Fruit fly (Drosophila melanogaster) whole organism, embryonic: ENCODE measurements around the gene CG43338.
A peak's percentile ranks its signal among the peaks of the same experiment; 100 is the strongest.

Experiments
- Antp ChIP-seq: fragments of 200-800 bp; sonication (Bioruptor generic); optimal IDR thresholded peaks from 3 replicates; lab custom pipeline; 2016; ENCODE audit warnings: missing biosample characterization, missing genetic modification characterization
- Atf-2 ChIP-seq: fragments of 200-800 bp; sonication (Bioruptor generic); optimal IDR thresholded peaks from 2 replicates; lab custom pipeline; 2016; ENCODE audit warnings: missing biosample characterization, missing genetic modification characterization
- Bdp1 ChIP-seq: fragments of 200-800 bp; sonication (Bioruptor generic); optimal IDR thresholded peaks from 3 replicates; lab custom pipeline; 2016; ENCODE audit warnings: missing biosample characterization, missing genetic modification characterization
- CG10147 ChIP-seq: fragments of 200-800 bp; sonication (Bioruptor generic); optimal IDR thresholded peaks from 2 replicates; lab custom pipeline; 2019; ENCODE audit warnings: missing biosample characterization, mild to moderate bottlenecking, missing genetic modification characterization, moderate library complexity
- CG10209 ChIP-seq: fragments of 200-800 bp; sonication (Bioruptor generic); optimal IDR thresholded peaks from 3 replicates; lab custom pipeline; 2017; ENCODE audit warnings: missing biosample characterization, mild to moderate bottlenecking, missing genetic modification characterization, missing genetic modification reagents
- CG10321 ChIP-seq: fragments of 200-800 bp; sonication (Bioruptor generic); IDR thresholded peaks from 2 replicates; pipeline ENCODE4 v1.3.6; 2022; ENCODE audit warnings: missing biosample characterization, missing genetic modification characterization
- CG10979 ChIP-seq: fragments of 200-800 bp; sonication (Bioruptor generic); optimal IDR thresholded peaks from 2 replicates; lab custom pipeline; 2018; ENCODE audit warnings: missing biosample characterization, mild to moderate bottlenecking, missing genetic modification characterization, moderate library complexity
- CG11695 ChIP-seq: fragments of 200-800 bp; sonication (Bioruptor generic); IDR thresholded peaks from 3 replicates; pipeline ENCODE4 v1.3.6; 2022; ENCODE audit warnings: missing biosample characterization, missing genetic modification characterization
- CG12391 ChIP-seq: fragments of 200-800 bp; sonication (Bioruptor generic); optimal IDR thresholded peaks from 3 replicates; lab custom pipeline; 2018; ENCODE audit warnings: missing biosample characterization, mild to moderate bottlenecking, missing genetic modification characterization, moderate library complexity
- CG12659 ChIP-seq: fragments of 200-800 bp; sonication (Bioruptor generic); optimal IDR thresholded peaks from 3 replicates; lab custom pipeline; 2017; ENCODE audit warnings: mild to moderate bottlenecking, missing biosample characterization, missing genetic modification reagents, missing genetic modification characterization
- CG12769 ChIP-seq: fragments of 200-800 bp; sonication (Bioruptor generic); optimal IDR thresholded peaks from 2 replicates; lab custom pipeline; 2019; ENCODE audit warnings: missing biosample characterization, mild to moderate bottlenecking, missing genetic modification characterization, moderate library complexity
- CG13424 ChIP-seq: fragments of 200-800 bp; sonication (Bioruptor generic); optimal IDR thresholded peaks from 2 replicates; lab custom pipeline; 2019; ENCODE audit warnings: missing biosample characterization, mild to moderate bottlenecking, missing genetic modification characterization, moderate library complexity
- CG16779 ChIP-seq: fragments of 200-800 bp; sonication (Bioruptor generic); IDR thresholded peaks from 2 replicates; pipeline ENCODE4 v1.3.6; 2022; ENCODE audit warnings: missing biosample characterization, missing genetic modification characterization
- CG17186 ChIP-seq: fragments of 200-800 bp; sonication (Bioruptor generic); optimal IDR thresholded peaks from 3 replicates; lab custom pipeline; 2017; ENCODE audit warnings: missing biosample characterization, missing genetic modification reagents, missing genetic modification characterization
- CG17568 ChIP-seq: fragments of 200-800 bp; sonication (Bioruptor generic); optimal IDR thresholded peaks from 2 replicates; lab custom pipeline; 2018; ENCODE audit warnings: missing biosample characterization, mild to moderate bottlenecking, missing genetic modification characterization, moderate library complexity
- CG1832 ChIP-seq: fragments of 200-800 bp; sonication (Bioruptor generic); optimal IDR thresholded peaks from 2 replicates; lab custom pipeline; 2017; ENCODE audit warnings: missing biosample characterization, mild to moderate bottlenecking, missing genetic modification characterization, inconsistent platforms
- CG2129 ChIP-seq: fragments of 200-800 bp; sonication (Bioruptor generic); IDR thresholded peaks from 2 replicates; pipeline ENCODE4 v1.3.6; 2022; ENCODE audit warnings: missing biosample characterization, missing genetic modification characterization; ENCODE audit not compliant: partially characterized antibody
- CG2678 ChIP-seq: fragments of 200-800 bp; sonication (Bioruptor generic); optimal IDR thresholded peaks from 3 replicates; lab custom pipeline; 2019; ENCODE audit warnings: missing biosample characterization, mild to moderate bottlenecking, missing genetic modification characterization, moderate library complexity
- CG3065 ChIP-seq: fragments of 200-800 bp; sonication (Bioruptor generic); optimal IDR thresholded peaks from 2 replicates; lab custom pipeline; 2016; ENCODE audit warnings: missing biosample characterization, missing genetic modification characterization
- CG31441 ChIP-seq: fragments of 200-800 bp; sonication (Bioruptor generic); IDR thresholded peaks from 2 replicates; pipeline ENCODE4 v1.3.6; 2022; ENCODE audit warnings: missing biosample characterization, missing genetic modification characterization
- CG32767 ChIP-seq: fragments of 200-800 bp; sonication (Bioruptor generic); IDR thresholded peaks from 2 replicates; pipeline ENCODE4 v1.3.6; 2022; ENCODE audit warnings: missing biosample characterization, missing genetic modification characterization
- CG34422 ChIP-seq: fragments of 200-800 bp; sonication (Bioruptor generic); IDR thresholded peaks from 3 replicates; pipeline ENCODE4 v1.3.6; 2022; ENCODE audit warnings: missing biosample characterization, missing genetic modification characterization
- CG6272 ChIP-seq: fragments of 200-800 bp; sonication (Bioruptor generic); IDR thresholded peaks from 2 replicates; pipeline ENCODE4 v1.3.6; 2022; ENCODE audit warnings: missing biosample characterization, missing genetic modification characterization
- CG6683 ChIP-seq: fragments of 200-800 bp; sonication (Bioruptor generic); optimal IDR thresholded peaks from 2 replicates; lab custom pipeline; 2017; ENCODE audit warnings: missing biosample characterization, mild to moderate bottlenecking, missing genetic modification characterization, missing genetic modification reagents
- CG7745 ChIP-seq: fragments of 200-800 bp; sonication (Bioruptor generic); optimal IDR thresholded peaks from 2 replicates; lab custom pipeline; 2018; ENCODE audit warnings: missing biosample characterization, mild to moderate bottlenecking, missing genetic modification characterization, moderate library complexity
- CG7928 ChIP-seq: fragments of 200-800 bp; sonication (Bioruptor generic); optimal IDR thresholded peaks from 2 replicates; lab custom pipeline; 2017; ENCODE audit warnings: missing biosample characterization, mild to moderate bottlenecking, missing genetic modification characterization
- CG9609 ChIP-seq: fragments of 200-800 bp; sonication (Bioruptor generic); optimal IDR thresholded peaks from 3 replicates; lab custom pipeline; 2016; ENCODE audit warnings: missing biosample characterization, missing genetic modification characterization
- CoRest ChIP-seq: fragments of 200-800 bp; sonication (Bioruptor generic); optimal IDR thresholded peaks from 3 replicates; lab custom pipeline; 2018; ENCODE audit warnings: missing biosample characterization, mild to moderate bottlenecking, missing genetic modification characterization, moderate library complexity
- Fer1 ChIP-seq: fragments of 200-800 bp; sonication (Bioruptor generic); optimal IDR thresholded peaks from 2 replicates; lab custom pipeline; 2017; ENCODE audit warnings: missing biosample characterization, mild to moderate bottlenecking, missing genetic modification characterization
- Hr51 ChIP-seq, 2 experiments: fragments of 200-800 bp; sonication (Bioruptor generic); optimal IDR thresholded peaks; 2 replicates in 1 of 2; 3 replicates in 1 of 2; lab custom pipeline; 2016 to 2018; ENCODE audit warnings: missing biosample characterization in 2 of 2, missing genetic modification characterization in 2 of 2, mild to moderate bottlenecking in 1 of 2, moderate library complexity in 1 of 2
- Lhr ChIP-seq: fragments of 200-800 bp; sonication (Bioruptor generic); optimal IDR thresholded peaks from 3 replicates; lab custom pipeline; 2017; ENCODE audit warnings: mild to moderate bottlenecking, missing biosample characterization, missing genetic modification reagents, missing genetic modification characterization
- Max ChIP-seq: fragments of 200-800 bp; sonication (Bioruptor generic); optimal IDR thresholded peaks from 2 replicates; lab custom pipeline; 2016; ENCODE audit warnings: missing biosample characterization, mild to moderate bottlenecking, missing genetic modification characterization
- NK7.1 ChIP-seq: fragments of 200-800 bp; sonication (Bioruptor generic); optimal IDR thresholded peaks from 3 replicates; lab custom pipeline; 2016; ENCODE audit warnings: missing biosample characterization, missing genetic modification characterization
- Poxn ChIP-seq: fragments of 200-800 bp; sonication (Bioruptor generic); IDR thresholded peaks from 2 replicates; pipeline ENCODE4 v1.3.6; 2022; ENCODE audit warnings: missing biosample characterization, missing genetic modification characterization
- Rfx ChIP-seq: fragments of 200-800 bp; sonication (Bioruptor generic); IDR thresholded peaks from 2 replicates; pipeline ENCODE4 v1.3.6; 2022; ENCODE audit warnings: missing biosample characterization, missing genetic modification characterization
- Tbp ChIP-seq: fragments of >200 bp; optimal IDR thresholded peaks from 2 replicates; lab custom pipeline; 2018; ENCODE audit warnings: missing biosample characterization, missing genetic modification characterization
- cg ChIP-seq: fragments of 200-800 bp; sonication (Bioruptor generic); optimal IDR thresholded peaks from 3 replicates; lab custom pipeline; 2019; ENCODE audit warnings: missing biosample characterization, mild to moderate bottlenecking, missing genetic modification characterization, moderate library complexity
- dmrt99B ChIP-seq: fragments of 200-800 bp; sonication (Bioruptor generic); optimal IDR thresholded peaks from 2 replicates; lab custom pipeline; 2018; ENCODE audit warnings: missing biosample characterization, mild to moderate bottlenecking, missing genetic modification characterization, moderate library complexity
- jigr1 ChIP-seq: fragments of 200-800 bp; sonication (Bioruptor generic); IDR thresholded peaks from 3 replicates; pipeline ENCODE4 v1.3.6; 2022; ENCODE audit warnings: missing biosample characterization, missing genetic modification characterization
- kah ChIP-seq: fragments of 200-800 bp; sonication (Bioruptor generic); optimal IDR thresholded peaks from 2 replicates; lab custom pipeline; 2018; ENCODE audit warnings: missing biosample characterization, mild to moderate bottlenecking, missing genetic modification characterization
- kay ChIP-seq: fragments of 200-800 bp; sonication (Bioruptor generic); optimal IDR thresholded peaks from 2 replicates; lab custom pipeline; 2016; ENCODE audit warnings: missing biosample characterization, missing genetic modification characterization
- luna ChIP-seq: fragments of 200-800 bp; sonication (Bioruptor generic); optimal IDR thresholded peaks from 2 replicates; lab custom pipeline; 2016; ENCODE audit warnings: missing biosample characterization, missing genetic modification characterization
- pfk ChIP-seq: fragments of 200-800 bp; sonication (Bioruptor generic); optimal IDR thresholded peaks from 2 replicates; lab custom pipeline; 2018; ENCODE audit warnings: missing biosample characterization, mild to moderate bottlenecking, missing genetic modification characterization, moderate library complexity
- pum ChIP-seq: fragments of 200-800 bp; sonication (Bioruptor generic); optimal IDR thresholded peaks from 2 replicates; lab custom pipeline; 2016; ENCODE audit warnings: missing biosample characterization, missing genetic modification characterization
- row ChIP-seq: fragments of 200-800 bp; sonication (Bioruptor generic); IDR thresholded peaks from 3 replicates; pipeline ENCODE4 v1.3.6; 2022; ENCODE audit warnings: missing biosample characterization, missing genetic modification characterization
- seq ChIP-seq: fragments of 200-800 bp; sonication (Bioruptor generic); IDR thresholded peaks from 2 replicates; pipeline ENCODE4 v1.3.6; 2022; ENCODE audit warnings: missing biosample characterization, missing genetic modification characterization
- sima ChIP-seq: fragments of 200-800 bp; sonication (Bioruptor generic); optimal IDR thresholded peaks from 2 replicates; lab custom pipeline; 2016; ENCODE audit warnings: missing biosample characterization, missing genetic modification characterization
- sisA ChIP-seq: fragments of 200-800 bp; sonication (Bioruptor generic); IDR thresholded peaks from 2 replicates; pipeline ENCODE4 v1.3.6; 2022; ENCODE audit warnings: missing biosample characterization, missing genetic modification characterization
- twi ChIP-seq: fragments of 200-800 bp; optimal IDR thresholded peaks from 2 replicates; lab custom pipeline; 2019; ENCODE audit warnings: missing biosample characterization, mild to moderate bottlenecking, missing genetic modification characterization, moderate library complexity

Gene CG43338

DNA sequence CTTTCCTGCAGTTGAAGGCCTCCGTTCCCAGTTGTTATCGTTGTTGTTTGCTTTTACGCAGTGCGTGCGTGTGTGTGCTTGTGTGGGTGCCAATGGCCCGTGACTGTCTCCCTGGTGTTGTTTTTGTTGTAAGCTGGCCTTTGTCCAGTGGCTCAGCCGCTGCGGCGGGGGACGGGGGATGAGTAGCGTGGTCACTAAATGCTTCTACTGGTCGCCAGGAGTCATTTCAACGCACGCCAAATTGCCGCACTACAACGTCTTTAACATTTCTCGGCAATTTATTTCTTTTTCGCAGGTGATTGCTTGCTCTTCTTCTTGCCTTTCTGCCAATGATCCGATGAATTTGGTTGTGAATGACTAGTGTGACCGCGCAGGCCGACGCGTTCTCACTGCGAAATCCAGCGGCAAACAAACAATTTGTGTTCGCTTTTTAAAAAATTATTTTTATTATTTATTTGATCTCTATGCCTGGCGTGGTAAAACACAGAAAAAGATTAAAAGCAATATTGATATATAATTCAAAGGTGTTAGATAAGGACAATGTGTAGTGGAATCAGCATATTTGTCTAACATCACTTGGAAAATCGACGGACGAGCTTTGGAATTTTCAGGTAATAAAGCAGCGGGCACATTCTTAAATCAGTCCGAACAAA, 37.3 kb upstream of the CG43338 start, which contains the start of the genes Faf2 and Grip71 (continued):
- TF ChIP-seq CG7745 (no peak), Antp (peak; percentile 77), CG32767 (GFP tag; lab: Robert Waterston, UW) (peak; percentile 83), Lhr (GFP tag; lab: Kevin White, UChicago) (peak; percentile 91), Atf-2 (GFP tag; lab: Kevin White, UChicago) (peak; percentile 80), Tbp (no peak), CG34422 (peak; percentile 97), Hr51 (GFP tag; optimal IDR thresholded peaks at IDR 0.05; lab: Kevin White, UChicago) (peak; percentile 79 to 86), CG9609 (GFP tag; lab: Kevin White, UChicago) (peak; percentile 83), Rfx (GFP tag; lab: Robert Waterston, UW) (peak; percentile 97), jigr1 (GFP tag; lab: Robert Waterston, UW) (peak; percentile 86), CG17186 (GFP tag; lab: Kevin White, UChicago) (peak; percentile 85), CG7928 (GFP tag; lab: Kevin White, UChicago) (peak; percentile 69), CG2678 (tag; lab: Kevin White, UChicago) (peak; percentile 89), luna (GFP tag; lab: Kevin White, UChicago) (no peak), dmrt99B (peak; percentile 85), CG11695 (GFP tag; lab: Robert Waterston, UW) (peak; percentile 84), CG10209 (GFP tag; lab: Kevin White, UChicago) (peak; percentile 90), NK7.1 (peak; percentile 36), CoRest (peak; percentile 96), kah (GFP tag; lab: Kevin White, UChicago) (peak; percentile 13), Poxn (peak; percentile 84), CG12769 (tag; lab: Kevin White, UChicago) (peak; percentile 82), CG10979 (tag; lab: Kevin White, UChicago) (peak; percentile 80), pum (peak; percentile 94), pfk (GFP tag; lab: Kevin White, UChicago) (no peak), CG10147 (peak; percentile 83), row (GFP tag; lab: Robert Waterston, UW) (peak; percentile 97), CG12391 (tag; lab: Kevin White, UChicago) (peak; percentile 94), twi (tag; lab: Kevin White, UChicago) (peak; percentile 81), Fer1 (GFP tag; lab: Kevin White, UChicago) (peak; percentile 70), CG1832 (GFP tag; lab: Kevin White, UChicago) (no peak), kay (GFP tag; lab: Kevin White, UChicago) (peak; percentile 85), CG31441 (GFP tag; lab: Robert Waterston, UW) (peak; percentile 90), CG6272 (GFP tag; lab: Robert Waterston, UW) (peak; percentile 96), sima (GFP tag; lab: Kevin White, UChicago) (no peak), CG13424 (tag; lab: Kevin White, UChicago) (peak; percentile 91), CG10321 (GFP tag; lab: Robert Waterston, UW) (peak; percentile 56; the same call in 1 of the 2 replicates), CG6683 (GFP tag; lab: Kevin White, UChicago) (no peak), CG2129 (GFP tag; lab: Robert Waterston, UW) (no peak), sisA (GFP tag; lab: Robert Waterston, UW) (peak; percentile 98), CG12659 (peak; percentile 95), CG3065 (GFP tag; lab: Kevin White, UChicago) (peak; percentile 74), Max (GFP tag; lab: Kevin White, UChicago) (peak; percentile 79), seq (GFP tag; lab: Robert Waterston, UW) (peak; percentile 90), CG17568 (no peak), Bdp1 (GFP tag; lab: Kevin White, UChicago) (peak; percentile 81), cg (GFP tag; lab: Kevin White, UChicago) (peak; percentile 89), CG16779 (GFP tag; lab: Robert Waterston, UW) (peak; percentile 83; the same call in 1 of the 2 replicates)
